Fruit fly (Drosophila melanogaster) whole organism, embryonic: ENCODE data around the gene CG13605.

Experiments
- Atf6 ChIP-seq: fragments of 200-800 bp; sonication (Bioruptor generic); IDR thresholded peaks from 2 replicates; pipeline ENCODE4 v1.3.6; 2022; ENCODE audit warnings: missing biosample characterization, missing genetic modification characterization
- CG10147 ChIP-seq: fragments of 200-800 bp; sonication (Bioruptor generic); optimal IDR thresholded peaks from 2 replicates; lab custom pipeline; 2019; ENCODE audit warnings: missing biosample characterization, mild to moderate bottlenecking, missing genetic modification characterization, moderate library complexity
- CG1024 ChIP-seq: fragments of 200-800 bp; sonication (Bioruptor generic); IDR thresholded peaks from 2 replicates; pipeline ENCODE4 v1.3.6; 2022; ENCODE audit warnings: missing biosample characterization, missing genetic modification characterization
- CG12104 ChIP-seq: fragments of 200-800 bp; sonication (Bioruptor generic); optimal IDR thresholded peaks from 3 replicates; lab custom pipeline; 2016; ENCODE audit warnings: missing biosample characterization, missing genetic modification characterization
- CG12219 ChIP-seq: fragments of 200-800 bp; sonication (Bioruptor generic); optimal IDR thresholded peaks from 3 replicates; lab custom pipeline; 2018; ENCODE audit warnings: missing biosample characterization, mild to moderate bottlenecking, missing genetic modification characterization
- CG12391 ChIP-seq: fragments of 200-800 bp; sonication (Bioruptor generic); optimal IDR thresholded peaks from 3 replicates; lab custom pipeline; 2018; ENCODE audit warnings: missing biosample characterization, mild to moderate bottlenecking, missing genetic modification characterization, moderate library complexity
- CG12659 ChIP-seq: fragments of 200-800 bp; sonication (Bioruptor generic); optimal IDR thresholded peaks from 3 replicates; lab custom pipeline; 2017; ENCODE audit warnings: mild to moderate bottlenecking, missing biosample characterization, missing genetic modification reagents, missing genetic modification characterization
- CG2199 ChIP-seq: fragments of 200-800 bp; sonication (Bioruptor generic); IDR thresholded peaks from 3 replicates; pipeline ENCODE4 v1.3.6; 2022; ENCODE audit warnings: missing biosample characterization, missing genetic modification characterization
- CG2678 ChIP-seq: fragments of 200-800 bp; sonication (Bioruptor generic); optimal IDR thresholded peaks from 3 replicates; lab custom pipeline; 2019; ENCODE audit warnings: missing biosample characterization, mild to moderate bottlenecking, missing genetic modification characterization, moderate library complexity
- CG3163 ChIP-seq: fragments of 200-800 bp; sonication (Bioruptor generic); optimal IDR thresholded peaks from 3 replicates; lab custom pipeline; 2016; ENCODE audit warnings: missing biosample characterization, missing genetic modification characterization
- CG32767 ChIP-seq: fragments of 200-800 bp; sonication (Bioruptor generic); IDR thresholded peaks from 2 replicates; pipeline ENCODE4 v1.3.6; 2022; ENCODE audit warnings: missing biosample characterization, missing genetic modification characterization
- CG3847 ChIP-seq: fragments of 200-800 bp; sonication (Bioruptor generic); IDR thresholded peaks from 2 replicates; pipeline ENCODE4 v1.3.6; 2022; ENCODE audit warnings: missing biosample characterization, missing genetic modification characterization
- CG4820 ChIP-seq: fragments of 200-800 bp; sonication (Bioruptor generic); optimal IDR thresholded peaks from 3 replicates; lab custom pipeline; 2016; ENCODE audit warnings: missing biosample characterization, missing genetic modification characterization
- CG4854 ChIP-seq: fragments of 200-800 bp; sonication (Bioruptor generic); optimal IDR thresholded peaks from 2 replicates; lab custom pipeline; 2016; ENCODE audit warnings: missing biosample characterization, missing genetic modification characterization, inconsistent platforms
- CG6765 ChIP-seq: fragments of 200-800 bp; sonication (Bioruptor generic); optimal IDR thresholded peaks from 3 replicates; lab custom pipeline; 2017; ENCODE audit warnings: missing biosample characterization, mild to moderate bottlenecking, missing genetic modification characterization
- CG8359 ChIP-seq: fragments of 200-800 bp; sonication (Bioruptor generic); optimal IDR thresholded peaks from 2 replicates; lab custom pipeline; 2017; ENCODE audit warnings: missing biosample characterization, mild to moderate bottlenecking, missing genetic modification characterization, borderline replicate concordance
- CG8765 ChIP-seq: fragments of 200-800 bp; sonication (Bioruptor generic); IDR thresholded peaks from 2 replicates; pipeline ENCODE4 v1.3.6; 2022; ENCODE audit warnings: missing biosample characterization, missing genetic modification characterization
- CG8924 ChIP-seq: fragments of 200-800 bp; optimal IDR thresholded peaks from 3 replicates; lab custom pipeline; 2019; ENCODE audit warnings: missing biosample characterization, mild to moderate bottlenecking, missing genetic modification characterization, moderate library complexity
- CG9609 ChIP-seq: fragments of 200-800 bp; sonication (Bioruptor generic); optimal IDR thresholded peaks from 3 replicates; lab custom pipeline; 2016; ENCODE audit warnings: missing biosample characterization, missing genetic modification characterization
- CHES-1-like ChIP-seq: fragments of 200-800 bp; sonication (Bioruptor generic); optimal IDR thresholded peaks from 2 replicates; lab custom pipeline; 2016; ENCODE audit warnings: missing biosample characterization, missing genetic modification characterization
- CTCF ChIP-seq: fragments of 200-800 bp; sonication (Bioruptor generic); optimal IDR thresholded peaks from 2 replicates; lab custom pipeline; 2017; ENCODE audit warnings: missing biosample characterization, mild to moderate bottlenecking, missing genetic modification characterization, moderate library complexity
- Dad ChIP-seq: fragments of 200-800 bp; sonication (Bioruptor generic); optimal IDR thresholded peaks from 3 replicates; lab custom pipeline; 2016; ENCODE audit warnings: missing biosample characterization, missing genetic modification characterization
- Dip2 ChIP-seq: fragments of 200-800 bp; sonication (Bioruptor generic); IDR thresholded peaks from 2 replicates; pipeline ENCODE4 v1.3.6; 2022; ENCODE audit warnings: missing biosample characterization, missing genetic modification characterization
- Drgx ChIP-seq: fragments of 200-800 bp; sonication (Bioruptor generic); IDR thresholded peaks from 2 replicates; pipeline ENCODE4 v1.3.6; 2022; ENCODE audit warnings: missing biosample characterization, missing genetic modification characterization
- Ets65A ChIP-seq: fragments of 200-800 bp; sonication (Bioruptor generic); peaks from one replicate; lab custom pipeline; 2016; ENCODE audit warnings: missing biosample characterization, missing genetic modification characterization
- HHEX ChIP-seq: fragments of 200-800 bp; sonication (Bioruptor generic); optimal IDR thresholded peaks from 3 replicates; lab custom pipeline; 2017; ENCODE audit warnings: missing biosample characterization, mild to moderate bottlenecking, missing genetic modification characterization, missing genetic modification reagents
- Hr3 ChIP-seq: fragments of 200-800 bp; sonication (Bioruptor generic); optimal IDR thresholded peaks from 3 replicates; lab custom pipeline; 2016; ENCODE audit warnings: missing biosample characterization, missing genetic modification characterization
- MESR4 ChIP-seq: fragments of 200-800 bp; sonication (Bioruptor generic); optimal IDR thresholded peaks from 2 replicates; lab custom pipeline; 2018; ENCODE audit warnings: missing biosample characterization, mild to moderate bottlenecking, missing genetic modification characterization, moderate library complexity
- Nf-YA ChIP-seq: fragments of 200-800 bp; sonication (Bioruptor generic); IDR thresholded peaks from 2 replicates; pipeline ENCODE4 v1.3.6; 2022; ENCODE audit warnings: missing biosample characterization, missing genetic modification characterization
- Nf-YB ChIP-seq: fragments of 200-800 bp; sonication (Bioruptor generic); optimal IDR thresholded peaks from 3 replicates; lab custom pipeline; 2019; ENCODE audit warnings: missing biosample characterization, mild to moderate bottlenecking, missing genetic modification characterization, moderate library complexity
- Rx ChIP-seq: fragments of 200-800 bp; sonication (Bioruptor generic); IDR thresholded peaks from 2 replicates; pipeline ENCODE4 v1.3.6; 2022; ENCODE audit warnings: missing biosample characterization, missing genetic modification characterization
- Sox102F ChIP-seq: fragments of 200-800 bp; sonication (Bioruptor generic); optimal IDR thresholded peaks from 2 replicates; lab custom pipeline; 2018; ENCODE audit warnings: missing biosample characterization, mild to moderate bottlenecking, missing genetic modification characterization, moderate library complexity
- al ChIP-seq: fragments of 200-800 bp; sonication (Bioruptor generic); IDR thresholded peaks from 2 replicates; pipeline ENCODE4 v1.3.6; 2022; ENCODE audit warnings: missing biosample characterization, missing genetic modification characterization
- aop ChIP-seq: fragments of 200-800 bp; sonication (Bioruptor generic); IDR thresholded peaks from 2 replicates; pipeline ENCODE4 v1.3.6; 2022; ENCODE audit warnings: missing biosample characterization, missing genetic modification characterization
- ase ChIP-seq: fragments of 200-800 bp; sonication (Bioruptor generic); IDR thresholded peaks from 3 replicates; pipeline ENCODE4 v1.3.6; 2022; ENCODE audit warnings: missing biosample characterization, missing genetic modification characterization
- caup ChIP-seq: fragments of 200-800 bp; sonication (Bioruptor generic); optimal IDR thresholded peaks from 3 replicates; lab custom pipeline; 2017; ENCODE audit warnings: missing biosample characterization, mild to moderate bottlenecking, missing genetic modification characterization, moderate library complexity; ENCODE audit not compliant: severe bottlenecking
- corto ChIP-seq: fragments of 200-800 bp; sonication (Bioruptor generic); optimal IDR thresholded peaks from 2 replicates; lab custom pipeline; 2016; ENCODE audit warnings: missing biosample characterization, mild to moderate bottlenecking, missing genetic modification characterization, moderate library complexity
- ems ChIP-seq: fragments of 200-800 bp; sonication (Bioruptor generic); optimal IDR thresholded peaks from 3 replicates; lab custom pipeline; 2016; ENCODE audit warnings: missing biosample characterization, missing genetic modification characterization
- eve ChIP-seq, 2 experiments: fragments of >200 bp; optimal IDR thresholded peaks; 2 replicates each; lab custom pipeline; 2017; ENCODE audit warnings: missing biosample characterization in 2 of 2, missing genetic modification characterization in 2 of 2
- gt ChIP-seq: fragments of 200-800 bp; sonication (Bioruptor generic); IDR thresholded peaks from 2 replicates; pipeline ENCODE4 v1.3.6; 2022; ENCODE audit warnings: missing biosample characterization, missing genetic modification characterization
- lab ChIP-seq: fragments of 200-800 bp; sonication (Bioruptor generic); optimal IDR thresholded peaks from 3 replicates; lab custom pipeline; 2017; ENCODE audit warnings: missing biosample characterization, missing genetic modification characterization, mild to moderate bottlenecking, moderate library complexity, missing genetic modification reagents
- lilli ChIP-seq: fragments of 200-800 bp; sonication (Bioruptor generic); optimal IDR thresholded peaks from 3 replicates; lab custom pipeline; 2016; ENCODE audit warnings: missing biosample characterization, missing genetic modification characterization
- mam ChIP-seq: fragments of 200-800 bp; sonication (Bioruptor generic); optimal IDR thresholded peaks from 3 replicates; lab custom pipeline; 2016; ENCODE audit warnings: missing biosample characterization, missing genetic modification characterization
- nmo ChIP-seq: fragments of 200-800 bp; sonication (Bioruptor generic); optimal IDR thresholded peaks from 2 replicates; lab custom pipeline; 2018; ENCODE audit warnings: missing biosample characterization, mild to moderate bottlenecking, missing genetic modification characterization, moderate library complexity
- odd ChIP-seq: fragments of 200-800 bp; sonication (Bioruptor generic); optimal IDR thresholded peaks from 2 replicates; lab custom pipeline; 2017; ENCODE audit warnings: missing biosample characterization, mild to moderate bottlenecking, missing genetic modification characterization
- rib ChIP-seq: fragments of 200-800 bp; sonication (Bioruptor generic); IDR thresholded peaks from 2 replicates; pipeline ENCODE4 v1.3.6; 2022; ENCODE audit warnings: missing biosample characterization, missing genetic modification characterization
- seq ChIP-seq: fragments of 200-800 bp; sonication (Bioruptor generic); IDR thresholded peaks from 2 replicates; pipeline ENCODE4 v1.3.6; 2022; ENCODE audit warnings: missing biosample characterization, missing genetic modification characterization
- slou ChIP-seq: fragments of 200-800 bp; sonication (Bioruptor generic); optimal IDR thresholded peaks from 3 replicates; lab custom pipeline; 2016; ENCODE audit warnings: missing biosample characterization, missing genetic modification characterization
- ssp ChIP-seq: fragments of 200-800 bp; sonication (Bioruptor generic); IDR thresholded peaks from 2 replicates; pipeline ENCODE4 v1.3.6; 2022; ENCODE audit warnings: missing biosample characterization, missing genetic modification characterization
- stwl ChIP-seq: fragments of 200-800 bp; sonication (Bioruptor generic); optimal IDR thresholded peaks from 3 replicates; lab custom pipeline; 2018; ENCODE audit warnings: missing biosample characterization, mild to moderate bottlenecking, missing genetic modification characterization, moderate library complexity
- yki ChIP-seq: fragments of >200 bp; optimal IDR thresholded peaks from 3 replicates; lab custom pipeline; 2018

The CG13605 gene

dm6 chr3R:24161173-24161811, 49.1 kb upstream of the CG13605 start, which contains the start of the genes Myo95E and TBC1d7:
Gene Myo95E (minus strand): TSS chr3R:24161498.
Gene TBC1d7 (plus strand): TSS chr3R:24161727.
- TF ChIP-seq Rx (peak; percentile 81), mam (GFP tag; lab: Kevin White, UChicago) (peak; percentile 56), lilli (peak; percentile 79), nmo (GFP tag; lab: Kevin White, UChicago) (peak; percentile 95), stwl (tag; lab: Kevin White, UChicago) (peak; percentile 56), CG12391 (tag; lab: Kevin White, UChicago) (peak; percentile 95), aop (peak; percentile 49; the same call in 1 of the 2 replicates), CG8924 (peak; percentile 91), Drgx (peak; percentile 89), Dad (GFP tag; lab: Kevin White, UChicago) (no peak), CG6765 (GFP tag; lab: Kevin White, UChicago) (peak; percentile 10), MESR4 (GFP tag; lab: Kevin White, UChicago) (peak; percentile 29), CG12659 (GFP tag; lab: Kevin White, UChicago) (peak; percentile 92), CG1024 (peak; percentile 86), CG4820 (peak; percentile 82), Nf-YB (GFP tag; lab: Kevin White, UChicago) (peak; percentile 70), Sox102F (GFP tag; lab: Kevin White, UChicago) (peak; percentile 91), CG4854 (GFP tag; lab: Kevin White, UChicago) (peak; percentile 68), CG8359 (no peak), CG3163 (GFP tag; lab: Kevin White, UChicago) (no peak), CHES-1-like (GFP tag; lab: Kevin White, UChicago) (peak; percentile 48), gt (peak; percentile 72), CG12219 (peak; percentile 63), CG9609 (GFP tag; lab: Kevin White, UChicago) (peak; percentile 18), seq (GFP tag; lab: Robert Waterston, UW) (peak; percentile 79), ssp (GFP tag; lab: Robert Waterston, UW) (peak; percentile 87), Dip2 (GFP tag; lab: Robert Waterston, UW) (no peak), Ets65A (peak; percentile 77), CG3847 (GFP tag; lab: Robert Waterston, UW) (peak; percentile 87), al (GFP tag; lab: Robert Waterston, UW) (peak; percentile 91), CG12104 (peak; percentile 81), CG10147 (GFP tag; lab: Kevin White, UChicago) (peak; percentile 86), HHEX (GFP tag; lab: Kevin White, UChicago) (peak; percentile 75), odd (GFP tag; lab: Kevin White, UChicago) (no peak), CG32767 (GFP tag; lab: Robert Waterston, UW) (peak; percentile 91), CG2199 (GFP tag; lab: Robert Waterston, UW) (peak; percentile 89; the same call in 2 of the 3 replicates), yki (lab: Kevin White, UChicago) (no peak), Hr3 (peak; percentile 90), ems (GFP tag; lab: Kevin White, UChicago) (peak; percentile 50), slou (GFP tag; lab: Kevin White, UChicago) (peak; percentile 60), CG2678 (tag; lab: Kevin White, UChicago) (peak; percentile 92), caup (GFP tag; lab: Kevin White, UChicago) (peak; percentile 83), ase (GFP tag; lab: Robert Waterston, UW) (peak; percentile 75), eve (GFP tag; optimal IDR thresholded peaks at IDR 0.05; lab: Kevin White, UChicago) (no peak), corto (peak; percentile 35), CTCF (GFP tag; lab: Kevin White, UChicago) (no peak), Nf-YA (GFP tag; lab: Robert Waterston, UW) (peak; percentile 83), Atf6 (GFP tag; lab: Robert Waterston, UW) (peak; percentile 96), rib (peak; percentile 93), lab (GFP tag; lab: Kevin White, UChicago) (no peak), CG8765 (peak; percentile 78)
